Fruit fly (Drosophila melanogaster): ENCODE data around the gene CG34277.

Gene CG34277

dm6 chr3R:5361681-5362319 is 7.5 kb upstream of the CG34277 start:
- no peak for TF ChIP-seq Mnt (GFP tag; optimal IDR thresholded peaks at IDR 0.05)
- peak; percentile 11 for TF ChIP-seq CG33017 (tag; optimal IDR thresholded peaks at IDR 0.05)
- TF ChIP-seq ovo (GFP tag; optimal IDR thresholded peaks at IDR 0.05): no peak
- TF ChIP-seq kay (GFP tag; ENCODE audit: borderline replicate concordance): no peak
- no peak for TF ChIP-seq Clk (GFP tag; optimal IDR thresholded peaks at IDR 0.05)
- TF ChIP-seq CG7101 (tag; optimal IDR thresholded peaks at IDR 0.05): no peak
- no peak for TF ChIP-seq cic (GFP tag; optimal IDR thresholded peaks at IDR 0.05)
- no peak for TF ChIP-seq pad (GFP tag; optimal IDR thresholded peaks at IDR 0.05)
- TF ChIP-seq CG14711 (tag; optimal IDR thresholded peaks at IDR 0.05): peak; percentile 18
- no peak for TF ChIP-seq CG12768 (GFP tag; optimal IDR thresholded peaks at IDR 0.05)
- no peak for TF ChIP-seq CG1620 (GFP tag; optimal IDR thresholded peaks at IDR 0.05)

dm6 chr3R:5363412-5363811 is 5.9 kb upstream of the CG34277 start:
- TF ChIP-seq CG14711 (tag; optimal IDR thresholded peaks at IDR 0.05) (no peak), CG7101 (tag; optimal IDR thresholded peaks at IDR 0.05) (no peak), Crg-1 (GFP tag; optimal IDR thresholded peaks at IDR 0.05) (no peak), tj (GFP tag; optimal IDR thresholded peaks at IDR 0.05) (no peak), CG12768 (GFP tag; optimal IDR thresholded peaks at IDR 0.05) (no peak), CG1620 (GFP tag; optimal IDR thresholded peaks at IDR 0.05) (no peak)

dm6 chr3R:5364539-5365273 is 4.6 kb upstream of the CG34277 start:
- TF ChIP-seq Crg-1 (GFP tag; optimal IDR thresholded peaks at IDR 0.05) (no peak), CG7101 (tag; optimal IDR thresholded peaks at IDR 0.05) (peak; percentile 3), Mnt (GFP tag; optimal IDR thresholded peaks at IDR 0.05) (peak; percentile 60), CG5204 (GFP tag; optimal IDR thresholded peaks at IDR 0.05) (no peak), CG12768 (GFP tag; optimal IDR thresholded peaks at IDR 0.05) (no peak), Clk (GFP tag; optimal IDR thresholded peaks at IDR 0.05) (no peak), cic (GFP tag; optimal IDR thresholded peaks at IDR 0.05) (peak; percentile 79), ovo (GFP tag; optimal IDR thresholded peaks at IDR 0.05) (no peak), Hr96 (GFP tag; optimal IDR thresholded peaks at IDR 0.05) (no peak), kay (GFP tag; ENCODE audit: borderline replicate concordance) (peak; percentile 96), CG33017 (tag; optimal IDR thresholded peaks at IDR 0.05) (peak; percentile 6), pad (GFP tag; optimal IDR thresholded peaks at IDR 0.05) (no peak)

- TF ChIP-seq bab1 (GFP tag; optimal IDR thresholded peaks at IDR 0.05): no peak
- peak; percentile 90 for TF ChIP-seq ovo (GFP tag; optimal IDR thresholded peaks at IDR 0.05)
- TF ChIP-seq tj (GFP tag; optimal IDR thresholded peaks at IDR 0.05): peak; percentile 90
- TF ChIP-seq CG11617 (GFP tag; optimal IDR thresholded peaks at IDR 0.05): peak; percentile 39
- no peak for TF ChIP-seq kay (GFP tag; ENCODE audit: borderline replicate concordance)
- TF ChIP-seq CG7045 (GFP tag; optimal IDR thresholded peaks at IDR 0.05): peak; percentile 21
- TF ChIP-seq pad (GFP tag; optimal IDR thresholded peaks at IDR 0.05): peak; percentile 59
- peak; percentile 48 for TF ChIP-seq CG33017 (tag; optimal IDR thresholded peaks at IDR 0.05)
- no peak for TF ChIP-seq CG14711 (tag; optimal IDR thresholded peaks at IDR 0.05)
- no peak for TF ChIP-seq CG1620 (GFP tag; optimal IDR thresholded peaks at IDR 0.05)
- no peak for TF ChIP-seq CG5204 (GFP tag; optimal IDR thresholded peaks at IDR 0.05)
- TF ChIP-seq cic (GFP tag; optimal IDR thresholded peaks at IDR 0.05): peak; percentile 87
- no peak for TF ChIP-seq Clk (GFP tag; optimal IDR thresholded peaks at IDR 0.05)
- TF ChIP-seq Mnt (GFP tag; optimal IDR thresholded peaks at IDR 0.05): no peak
- no peak for TF ChIP-seq Crg-1 (GFP tag; optimal IDR thresholded peaks at IDR 0.05)
- no peak for TF ChIP-seq toe (GFP tag; optimal IDR thresholded peaks at IDR 0.05)
- no peak for TF ChIP-seq Hr96 (GFP tag; optimal IDR thresholded peaks at IDR 0.05)
- no peak for TF ChIP-seq CG7101 (tag; optimal IDR thresholded peaks at IDR 0.05)
- peak; percentile 48 for TF ChIP-seq CG12768 (GFP tag; optimal IDR thresholded peaks at IDR 0.05)
- TF ChIP-seq cnc (optimal IDR thresholded peaks at IDR 0.05): no peak
These were observed 1.7 kb upstream of the CG34277 start for dm6 chr3R:5367512-5368169.

- TF ChIP-seq kay (GFP tag; ENCODE audit: borderline replicate concordance): no peak
- no peak for TF ChIP-seq cnc (optimal IDR thresholded peaks at IDR 0.05)
- TF ChIP-seq tj (GFP tag; optimal IDR thresholded peaks at IDR 0.05): no peak
- peak; percentile 18 for TF ChIP-seq Clk (GFP tag; optimal IDR thresholded peaks at IDR 0.05)
- TF ChIP-seq CG14711 (tag; optimal IDR thresholded peaks at IDR 0.05): no peak
- no peak for TF ChIP-seq CG5204 (GFP tag; optimal IDR thresholded peaks at IDR 0.05)
- TF ChIP-seq Hr96 (GFP tag; optimal IDR thresholded peaks at IDR 0.05): peak; percentile 42
- no peak for TF ChIP-seq CG7045 (GFP tag; optimal IDR thresholded peaks at IDR 0.05)
- TF ChIP-seq CG1620 (GFP tag; optimal IDR thresholded peaks at IDR 0.05): peak; percentile 39
- no peak for TF ChIP-seq CG12768 (GFP tag; optimal IDR thresholded peaks at IDR 0.05)
- TF ChIP-seq toe (GFP tag; optimal IDR thresholded peaks at IDR 0.05): peak; percentile 46
- peak; percentile 50 for TF ChIP-seq Crg-1 (GFP tag; optimal IDR thresholded peaks at IDR 0.05)
- no peak for TF ChIP-seq pad (GFP tag; optimal IDR thresholded peaks at IDR 0.05)
- peak; percentile 63 for TF ChIP-seq bab1 (GFP tag; optimal IDR thresholded peaks at IDR 0.05)
- peak; percentile 47 for TF ChIP-seq Mnt (GFP tag; optimal IDR thresholded peaks at IDR 0.05)
- no peak for TF ChIP-seq cic (GFP tag; optimal IDR thresholded peaks at IDR 0.05)
- no peak for TF ChIP-seq CG11617 (GFP tag; optimal IDR thresholded peaks at IDR 0.05)
- TF ChIP-seq ovo (GFP tag; optimal IDR thresholded peaks at IDR 0.05): peak; percentile 86
- TF ChIP-seq CG7101 (tag; optimal IDR thresholded peaks at IDR 0.05): peak; percentile 53
- TF ChIP-seq CG33017 (tag; optimal IDR thresholded peaks at IDR 0.05): no peak
These were observed 1.1 kb upstream of the CG34277 start, which contains the start of gene Cerk for dm6 chr3R:5368170-5368781. Gene Cerk (minus strand): TSS chr3R:5368306.
